Worm (Caenorhabditis elegans) whole organism, L4/young adult: ENCODE results near the gene F15A4.5.

Experiments
- W03F9.2 ChIP-seq: fragments of 150-350 bp; optimal IDR thresholded peaks from 2 replicates; lab custom pipeline; 2014; ENCODE audit warnings: missing biosample characterization, missing genetic modification characterization
- dao-5 ChIP-seq: sonication (generic microtip); optimal IDR thresholded peaks from 2 replicates; lab custom pipeline; 2016; ENCODE audit warnings: missing genotype, missing genetic modification characterization, moderate library complexity, missing compliant biosample characterization
- him-1 ChIP-seq: sonication (generic microtip); optimal IDR thresholded peaks from 2 replicates; lab custom pipeline; 2016; ENCODE audit warnings: missing genotype, missing genetic modification reagents, missing genetic modification characterization, missing compliant biosample characterization

F15A4.5 gene

DNA sequence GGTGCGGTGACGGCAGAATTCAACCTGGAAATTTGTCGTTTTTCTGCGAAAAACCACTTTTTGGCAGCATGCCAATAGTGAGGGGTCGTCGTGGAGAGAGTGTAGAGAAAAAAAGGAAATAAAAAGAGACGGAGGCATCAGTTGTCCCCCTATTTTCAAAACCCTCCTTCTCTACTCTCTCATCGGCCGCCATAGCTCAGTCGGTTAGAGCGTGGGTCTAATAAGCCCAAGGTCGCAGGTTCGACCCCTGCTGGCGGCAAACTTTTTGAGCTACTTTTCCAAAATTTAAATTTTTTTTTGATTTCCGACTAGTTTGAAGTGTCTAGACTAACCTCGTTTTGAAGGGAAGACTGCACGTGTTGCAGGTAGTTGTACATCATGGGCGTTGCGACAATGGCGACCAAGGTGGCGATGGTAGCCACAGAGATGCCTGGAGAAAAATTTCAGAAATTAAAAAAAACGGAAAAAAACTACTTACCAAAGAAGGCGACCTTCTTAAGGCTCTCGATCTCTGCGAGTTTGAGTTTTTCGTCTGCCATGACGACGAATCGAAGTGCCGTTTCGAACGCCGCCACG, 23.6 kb upstream of the F15A4.5 start, which contains the start of gene col-85:
col-85 (minus strand) TSS at position 540 of the 576 bp plus-strand sequence.
- peak; percentile 85 for TF ChIP-seq dao-5
- TF ChIP-seq W03F9.2 (tag; lab: Kevin White, UChicago): peak; percentile 51
- peak; percentile 68 for TF ChIP-seq him-1 (tag; lab: Kevin White, UChicago)

DNA sequence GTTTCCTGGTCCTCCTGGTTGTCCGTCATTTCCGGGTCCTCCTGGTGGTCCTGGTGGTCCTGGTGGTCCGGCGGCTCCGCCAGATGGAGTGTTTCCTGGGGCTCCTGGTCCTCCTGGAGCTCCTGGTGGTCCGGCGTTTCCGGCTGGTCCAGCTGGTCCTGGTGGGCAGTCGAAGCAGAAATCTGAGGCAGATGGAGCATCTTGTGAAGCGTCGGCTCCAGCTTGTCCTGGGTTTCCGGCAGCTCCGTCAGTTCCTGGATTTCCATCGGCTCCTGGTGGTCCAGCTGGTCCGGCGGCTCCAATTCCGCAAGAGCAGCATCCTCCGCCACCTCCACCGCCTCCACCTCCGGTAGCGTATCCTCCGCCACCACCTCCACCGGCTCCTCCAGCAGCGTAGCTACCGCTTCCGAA, 23.0 kb upstream of the F15A4.5 start:
- TF ChIP-seq dao-5 (no peak), him-1 (tag; lab: Kevin White, UChicago) (no peak), W03F9.2 (tag; lab: Kevin White, UChicago) (no peak)

ce11 chrII:12491936-12492335, 20.9 kb upstream of the F15A4.5 start, which contains the start of gene srz-6:
Gene srz-6 (plus strand): TSS chrII:12492236.
- no peak for TF ChIP-seq him-1 (tag; lab: Kevin White, UChicago)

DNA sequence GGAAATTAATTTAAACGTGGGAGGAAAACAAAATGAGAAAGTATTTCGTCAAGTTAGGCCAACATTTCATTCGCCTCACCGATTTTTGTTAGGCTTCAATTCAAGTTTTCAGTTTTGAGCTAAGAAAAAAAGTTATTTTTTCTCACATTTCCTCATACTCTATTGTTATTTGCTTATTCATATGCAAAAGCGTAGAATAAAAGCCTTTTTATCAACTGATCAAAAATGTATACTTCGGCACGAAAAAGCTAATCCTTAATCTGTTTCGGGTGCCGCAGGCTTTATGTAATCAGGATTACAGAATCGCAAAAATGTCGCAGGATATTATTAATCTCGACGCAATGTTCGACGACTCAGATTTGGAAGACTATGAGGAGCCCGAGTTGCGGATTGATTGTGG, 18.9 kb upstream of the F15A4.5 start, which contains the start of gene T21B4.15:
T21B4.15 (plus strand) TSS at position 301 of the 400 bp plus-strand sequence.
- TF ChIP-seq him-1 (tag; lab: Kevin White, UChicago) (no peak), W03F9.2 (tag; lab: Kevin White, UChicago) (no peak), dao-5 (no peak)

ce11 chrII:12488810-12489209, 17.8 kb upstream of the F15A4.5 start:
- TF ChIP-seq him-1 (tag; lab: Kevin White, UChicago): no peak
- no peak for TF ChIP-seq W03F9.2 (tag; lab: Kevin White, UChicago)
- TF ChIP-seq dao-5: no peak

- TF ChIP-seq dao-5 (no peak), him-1 (tag; lab: Kevin White, UChicago) (no peak), W03F9.2 (tag; lab: Kevin White, UChicago) (no peak)
Measured at ce11 chrII:12485060-12485459, 14.0 kb upstream of the F15A4.5 start, which contains the start of gene F15A4.10. Gene F15A4.10 (minus strand): TSS chrII:12485160.

DNA sequence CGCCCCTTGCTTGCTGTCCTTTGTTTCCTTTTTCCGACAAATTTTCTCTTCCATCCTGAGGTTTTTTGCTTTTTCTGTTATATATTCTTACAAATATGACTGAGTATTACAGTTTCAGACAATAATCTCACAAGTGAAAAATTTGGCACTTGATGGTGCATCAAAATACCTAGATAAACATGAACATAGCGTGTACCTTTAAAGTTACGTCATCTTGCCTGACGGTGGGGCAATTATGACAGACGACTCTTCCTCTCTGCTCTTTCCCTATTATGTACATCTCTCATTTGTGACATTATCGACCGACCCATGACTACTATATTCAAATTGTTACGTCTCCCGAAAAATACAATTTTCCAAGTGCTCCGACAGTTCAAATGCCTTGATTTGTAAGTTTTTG, 11.6 kb upstream of the F15A4.5 start, which contains the start of gene fbxb-102:
fbxb-102 (plus strand) TSS at position 301 of the 400 bp plus-strand sequence.
- no peak for TF ChIP-seq him-1 (tag; lab: Kevin White, UChicago)
- no peak for TF ChIP-seq dao-5
- no peak for TF ChIP-seq W03F9.2 (tag; lab: Kevin White, UChicago)

DNA sequence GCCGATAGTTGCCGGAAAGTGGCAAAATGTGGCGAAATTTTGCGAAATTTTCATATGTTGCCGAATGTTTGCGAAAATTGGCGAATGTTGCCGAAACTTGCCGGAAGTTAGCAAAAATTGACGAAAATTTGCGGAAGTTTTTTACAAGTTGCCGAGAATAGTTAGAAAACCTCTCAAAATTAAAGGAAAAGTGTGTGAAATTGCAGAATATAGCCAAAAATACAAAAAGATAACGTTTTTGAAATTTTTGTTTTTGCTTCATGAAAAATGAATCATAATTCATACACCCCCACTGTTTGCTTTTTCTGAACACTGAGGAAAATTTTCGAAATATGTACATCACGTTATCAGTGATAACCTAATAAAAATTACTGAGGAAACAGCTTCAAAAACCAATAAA, 10.6 kb upstream of the F15A4.5 start:
- TF ChIP-seq him-1 (tag; lab: Kevin White, UChicago) (no peak), dao-5 (no peak), W03F9.2 (tag; lab: Kevin White, UChicago) (no peak)

ce11 chrII:12480811-12481210, 9.8 kb upstream of the F15A4.5 start, which contains the start of gene arrd-9:
Gene arrd-9 (minus strand): TSS chrII:12480911.
- TF ChIP-seq him-1 (tag; lab: Kevin White, UChicago): no peak
- TF ChIP-seq dao-5: no peak
- no peak for TF ChIP-seq W03F9.2 (tag; lab: Kevin White, UChicago)

ce11 chrII:12473406-12473805, 2.4 kb upstream of the F15A4.5 start, which contains the start of gene srg-17:
Gene srg-17 (plus strand): TSS chrII:12473706.
- TF ChIP-seq W03F9.2 (tag; lab: Kevin White, UChicago): no peak
- TF ChIP-seq him-1 (tag; lab: Kevin White, UChicago): no peak
- TF ChIP-seq dao-5: no peak

DNA sequence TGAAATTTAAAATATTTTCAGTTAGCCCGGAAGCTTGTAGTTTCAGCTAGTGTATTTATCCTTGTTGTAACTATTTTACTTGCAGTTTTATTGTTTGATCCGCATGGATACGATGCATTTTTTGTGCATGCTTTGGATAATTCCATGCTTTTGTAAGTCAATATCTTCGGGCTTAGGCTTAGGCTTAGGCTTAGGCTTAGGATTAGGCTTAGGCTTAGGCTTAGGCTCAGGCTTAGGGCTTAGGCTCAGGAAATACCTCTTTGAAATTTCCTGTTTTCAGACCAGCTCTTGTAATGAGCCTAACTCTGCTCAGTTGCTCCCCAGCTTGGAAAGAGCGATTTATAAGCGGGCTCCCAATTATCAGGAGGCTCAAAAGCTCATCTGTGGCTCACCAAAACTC, 4.0 kb downstream of the F15A4.5 start, which contains the start of gene srg-16:
srg-16 (plus strand) TSS at position 87 of the 400 bp plus-strand sequence.
- TF ChIP-seq him-1 (tag; lab: Kevin White, UChicago): no peak
- TF ChIP-seq W03F9.2 (tag; lab: Kevin White, UChicago): no peak
- TF ChIP-seq dao-5: no peak

DNA sequence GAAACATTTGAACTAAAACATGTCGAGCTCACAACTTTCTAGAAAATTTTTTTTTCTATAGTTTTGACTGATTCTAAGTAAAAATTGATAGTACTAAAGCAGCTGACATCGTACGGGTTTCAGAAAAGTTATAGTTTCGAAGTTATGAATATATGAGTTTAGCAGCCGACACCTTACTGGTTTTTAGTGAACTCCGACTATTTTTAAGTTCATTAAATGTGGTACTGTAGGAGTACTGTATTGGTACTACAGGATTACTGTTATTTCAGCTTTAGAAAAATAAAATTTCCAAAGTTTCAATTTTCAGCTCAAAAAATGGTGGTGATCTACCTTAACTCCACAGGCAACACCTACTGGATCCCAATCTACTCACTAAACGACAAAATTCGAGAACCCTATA, 5.5 kb downstream of the F15A4.5 start, which contains the start of gene sre-37:
sre-37 (plus strand) TSS at position 301 of the 400 bp plus-strand sequence.
- TF ChIP-seq dao-5 (no peak), W03F9.2 (tag; lab: Kevin White, UChicago) (no peak), him-1 (tag; lab: Kevin White, UChicago) (no peak)

DNA sequence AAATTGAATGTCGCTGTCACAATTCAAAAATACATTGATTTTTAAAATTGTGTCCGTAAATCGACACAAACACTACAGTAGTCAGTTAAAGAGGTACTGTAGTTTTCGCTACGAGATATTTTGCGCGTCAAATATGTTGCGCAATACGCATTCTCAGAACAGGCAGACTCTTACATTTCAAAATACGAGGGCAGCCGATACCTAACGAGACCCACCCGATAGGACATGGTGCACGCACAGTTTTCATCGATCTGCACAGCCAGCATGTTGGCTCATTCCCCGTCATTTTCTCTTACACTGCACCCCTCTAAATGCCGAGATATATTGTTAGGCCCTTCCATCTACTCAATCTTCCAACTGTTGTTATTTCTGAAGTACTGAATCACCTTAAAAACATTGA, 8.8 kb downstream of the F15A4.5 start, which contains the start of gene F15A4.2:
F15A4.2 (plus strand) TSS at position 301 of the 400 bp plus-strand sequence.
- TF ChIP-seq him-1 (tag; lab: Kevin White, UChicago) (no peak), W03F9.2 (tag; lab: Kevin White, UChicago) (no peak), dao-5 (no peak)
